Fruit fly (Drosophila melanogaster): ENCODE data around the gene CG11374.
A peak's percentile ranks its signal among the peaks of the same experiment; 100 is the strongest.

Gene CG11374

dm6 chr2L:66369-67278 is 9.5 kb upstream of the CG11374 start, which contains the start of gene dbr (continued):
- peak; percentile 10 for TF ChIP-seq HLH106 (tag; optimal IDR thresholded peaks at IDR 0.05)
- TF ChIP-seq h (GFP tag; optimal IDR thresholded peaks at IDR 0.05) = no peak

DNA sequence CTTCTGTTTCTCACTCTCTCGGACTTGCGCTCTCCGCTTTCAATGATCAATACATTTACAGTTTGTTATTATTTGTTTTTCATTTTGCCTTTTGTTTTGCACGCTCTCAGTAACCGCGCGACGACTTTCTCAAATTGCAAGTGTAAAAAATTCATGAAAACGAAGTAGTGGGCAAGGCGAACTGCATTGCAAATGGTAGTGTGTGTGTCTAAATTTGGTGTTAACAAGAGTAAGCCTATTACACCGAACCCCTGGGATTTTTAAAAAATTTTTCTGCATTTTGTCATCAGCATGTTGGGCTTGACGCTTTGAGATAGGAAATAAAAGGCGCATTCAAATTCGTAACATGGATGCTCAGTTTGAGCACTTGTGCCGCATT is 8.9 kb upstream of the CG11374 start:
- no peak for TF ChIP-seq Sp1 (GFP tag; optimal IDR thresholded peaks at IDR 0.05)
- peak; percentile 16 for TF ChIP-seq Dif (GFP tag; optimal IDR thresholded peaks at IDR 0.05; ENCODE audit: partially characterized antibody)
- TF ChIP-seq rgr (GFP tag; optimal IDR thresholded peaks at IDR 0.05) = no peak
- TF ChIP-seq dl (GFP tag; optimal IDR thresholded peaks at IDR 0.05; ENCODE audit: insufficient read depth in 1 of 2, partially characterized antibody in 2 of 2) = peak in 1 of 2 experiments; percentile 37
- no peak for TF ChIP-seq woc (GFP tag; optimal IDR thresholded peaks at IDR 0.05)
- TF ChIP-seq sage (GFP tag; optimal IDR thresholded peaks at IDR 0.05) = peak; percentile 6

- TF ChIP-seq pan (optimal IDR thresholded peaks at IDR 0.05) (no peak), Rel (GFP tag; optimal IDR thresholded peaks at IDR 0.05) (no peak), Rel (tag; optimal IDR thresholded peaks at IDR 0.05) (peak; percentile 92)
These were observed 6.6 kb upstream of the CG11374 start for dm6 chr2L:69560-69959.

DNA sequence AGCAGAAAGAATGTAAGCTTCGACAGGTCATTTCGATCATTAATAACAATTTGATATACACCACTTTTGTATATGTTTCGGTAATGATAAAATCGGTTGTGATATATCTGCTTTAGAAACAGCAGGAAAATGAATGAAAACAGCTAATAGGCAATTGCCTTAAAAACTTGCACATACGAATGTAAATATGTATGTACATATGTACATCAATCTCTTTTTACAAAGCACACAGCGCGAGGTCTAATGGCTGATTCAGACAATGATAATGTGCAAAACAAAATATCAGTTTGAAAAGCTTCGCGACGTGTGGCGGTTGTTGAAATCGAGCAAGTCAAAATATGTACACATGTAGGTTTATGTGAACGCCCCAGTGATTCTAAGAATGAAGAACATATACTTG is 4.7 kb upstream of the CG11374 start, which contains the start of gene galectin:
galectin (plus strand) TSS at position 301 of the 400 bp plus-strand sequence.
- no peak for TF ChIP-seq Rel (GFP tag; optimal IDR thresholded peaks at IDR 0.05)
- peak; percentile 41 for TF ChIP-seq Rel (tag; optimal IDR thresholded peaks at IDR 0.05)
- TF ChIP-seq tai (GFP tag; optimal IDR thresholded peaks at IDR 0.05) = peak; percentile 19
- TF ChIP-seq Hnf4 (GFP tag; optimal IDR thresholded peaks at IDR 0.05) = no peak
- TF ChIP-seq h (GFP tag; optimal IDR thresholded peaks at IDR 0.05) = peak; percentile 26
- peak; percentile 24 for TF ChIP-seq sage (GFP tag; optimal IDR thresholded peaks at IDR 0.05)
- no peak for TF ChIP-seq ey (GFP tag; optimal IDR thresholded peaks at IDR 0.05)

DNA sequence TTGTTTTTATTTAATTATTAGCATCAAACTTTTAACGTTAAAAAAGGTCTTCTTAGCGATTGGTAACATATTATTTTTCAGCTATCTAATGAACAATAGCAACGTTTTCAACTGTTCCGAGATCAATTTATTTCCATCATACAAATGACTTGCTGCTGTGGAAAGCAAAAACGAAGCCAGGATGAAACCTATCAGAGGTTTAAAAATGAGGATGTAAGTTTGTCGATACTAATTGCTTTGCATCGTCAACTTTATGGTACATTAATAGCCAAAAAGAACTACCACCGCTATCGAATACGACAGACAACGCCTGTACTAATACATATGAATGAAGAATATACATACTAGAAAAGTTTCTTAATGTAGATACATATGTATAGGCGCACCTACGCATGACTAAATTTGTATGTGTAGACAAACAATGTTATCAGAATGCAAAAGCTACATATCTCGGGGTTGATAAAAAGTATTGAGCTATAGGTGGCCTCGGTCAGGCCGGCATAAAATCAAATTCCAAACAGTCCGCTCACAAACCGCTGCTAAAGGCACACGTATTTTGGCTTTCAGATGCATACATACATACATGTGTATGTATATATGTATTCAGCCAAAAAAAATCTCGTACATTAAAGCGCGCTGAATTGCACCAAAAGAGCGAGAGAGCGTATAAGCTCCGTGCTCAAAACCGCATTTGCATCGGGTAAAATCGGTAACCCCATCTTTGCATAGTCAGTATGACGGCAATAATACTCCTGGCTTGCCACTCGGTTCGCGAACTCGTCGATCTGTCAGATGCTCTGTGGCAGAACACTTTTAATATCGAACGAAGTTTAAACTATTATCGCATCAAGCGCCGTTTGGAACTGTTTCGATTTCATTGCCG is 4.0 kb upstream of the CG11374 start:
- TF ChIP-seq Vsx2 (GFP tag; optimal IDR thresholded peaks at IDR 0.05; ENCODE audit: partially characterized antibody) (peak; percentile 23), OdsH (GFP tag; optimal IDR thresholded peaks at IDR 0.05) (peak; percentile 30), Dif (GFP tag; optimal IDR thresholded peaks at IDR 0.05; ENCODE audit: partially characterized antibody) (peak; percentile 64), foxo (GFP tag; optimal IDR thresholded peaks at IDR 0.05) (peak in 1 of 2 experiments; percentile 4), Hr78 (GFP tag; optimal IDR thresholded peaks at IDR 0.05) (no peak), brk (GFP tag; optimal IDR thresholded peaks at IDR 0.05) (peak; percentile 7), CG32264 (GFP tag; optimal IDR thresholded peaks at IDR 0.05) (no peak), Rel (GFP tag; optimal IDR thresholded peaks at IDR 0.05) (no peak), Rel (tag; optimal IDR thresholded peaks at IDR 0.05) (peak; percentile 18), Sp1 (GFP tag; optimal IDR thresholded peaks at IDR 0.05) (peak; percentile 31), dl (GFP tag; optimal IDR thresholded peaks at IDR 0.05; ENCODE audit: insufficient read depth in 1 of 2, partially characterized antibody in 2 of 2) (peak; percentile 29 to 35), usp (GFP tag; optimal IDR thresholded peaks at IDR 0.05) (no peak), rgr (GFP tag; optimal IDR thresholded peaks at IDR 0.05) (peak; percentile 19)

dm6 chr2L:72752-73435 is 3.3 kb upstream of the CG11374 start:
- TF ChIP-seq Myc (optimal IDR thresholded peaks at IDR 0.05) (peak; percentile 80), Abd-B (GFP tag; optimal IDR thresholded peaks at IDR 0.05) (no peak), Hr83 (GFP tag; optimal IDR thresholded peaks at IDR 0.05; ENCODE audit: poor library complexity, severe bottlenecking) (peak; percentile 76), foxo (GFP tag; optimal IDR thresholded peaks at IDR 0.05) (peak in 1 of 2 experiments; percentile 57), Jra (GFP tag; optimal IDR thresholded peaks at IDR 0.05) (no peak), dsf (GFP tag; optimal IDR thresholded peaks at IDR 0.05; ENCODE audit: borderline replicate concordance) (no peak), Vsx2 (GFP tag; optimal IDR thresholded peaks at IDR 0.05; ENCODE audit: partially characterized antibody) (no peak), Hnf4 (GFP tag; optimal IDR thresholded peaks at IDR 0.05) (peak; percentile 64), fru (GFP tag; optimal IDR thresholded peaks at IDR 0.05) (peak; percentile 79), OdsH (GFP tag; optimal IDR thresholded peaks at IDR 0.05) (peak; percentile 33), Sp1 (GFP tag; optimal IDR thresholded peaks at IDR 0.05) (no peak), CG9705 (GFP tag; optimal IDR thresholded peaks at IDR 0.05) (no peak), h (GFP tag; optimal IDR thresholded peaks at IDR 0.05) (peak; percentile 32), rgr (GFP tag; optimal IDR thresholded peaks at IDR 0.05) (peak; percentile 49), ey (GFP tag; optimal IDR thresholded peaks at IDR 0.05) (peak; percentile 19), jim (GFP tag; optimal IDR thresholded peaks at IDR 0.05) (no peak), tai (GFP tag; optimal IDR thresholded peaks at IDR 0.05) (peak; percentile 69), Dif (GFP tag; optimal IDR thresholded peaks at IDR 0.05; ENCODE audit: partially characterized antibody) (no peak), N (GFP tag; optimal IDR thresholded peaks at IDR 0.05) (no peak), lola (GFP tag; optimal IDR thresholded peaks at IDR 0.05) (no peak), psq (GFP tag; optimal IDR thresholded peaks at IDR 0.05) (peak; percentile 94), CrebA (GFP tag; optimal IDR thresholded peaks at IDR 0.05; ENCODE audit: borderline replicate concordance) (no peak)

Data from whole organism, wandering third instar larva.